Worm (Caenorhabditis elegans) whole organism, L1 larva: ENCODE measurements around the gene clec-219.

Source experiments
- ceh-90 ChIP-seq: sonication (generic microtip); optimal IDR thresholded peaks from 2 replicates; lab custom pipeline; 2016; ENCODE audit warnings: missing genetic modification characterization, missing compliant biosample characterization
- dpl-1 ChIP-seq, 3 experiments: fragments of 150-350 bp in 2 of 3; sonication (generic microtip) in 1 of 3; optimal IDR thresholded peaks; 2 replicates each; lab custom pipeline; 2014 to 2017; ENCODE audit warnings: missing biosample characterization in 3 of 3, missing genetic modification characterization in 3 of 3, missing genetic modification reagents in 3 of 3
- egl-13 ChIP-seq: sonication (generic microtip); optimal IDR thresholded peaks from 2 replicates; lab custom pipeline; 2016; ENCODE audit warnings: missing genotype, missing genetic modification reagents, missing genetic modification characterization, missing compliant biosample characterization
- nhr-28 ChIP-seq: fragments of 150-350 bp; optimal IDR thresholded peaks from 2 replicates; lab custom pipeline; 2014; ENCODE audit warnings: missing biosample characterization, missing genetic modification characterization
- snpc-4 ChIP-seq: fragments of 150-350 bp; optimal IDR thresholded peaks from 2 replicates; lab custom pipeline; 2014; ENCODE audit warnings: missing biosample characterization, missing genetic modification characterization

DNA sequence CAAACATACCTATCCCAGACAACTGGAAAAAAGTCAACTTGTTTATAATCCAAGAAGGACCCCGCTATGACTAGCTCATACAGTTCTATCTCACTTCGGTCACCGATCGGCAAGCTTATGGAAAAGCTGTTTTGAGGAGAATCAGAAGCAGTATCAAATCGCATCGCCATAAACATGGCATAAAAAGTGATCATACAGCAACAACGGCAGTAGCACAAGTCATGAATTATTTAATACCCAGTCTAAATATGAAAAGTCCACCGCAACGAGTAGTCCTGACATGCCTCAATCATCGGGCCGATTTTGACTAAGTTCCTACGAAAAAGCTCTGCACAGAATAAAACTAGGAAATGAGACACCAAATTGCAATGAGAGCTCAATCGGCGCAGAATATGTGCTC, 5.3 kb downstream of the clec-219 start:
- TF ChIP-seq ceh-90 (no peak), nhr-28 (no peak), egl-13 (no peak), dpl-1 (GFP tag; optimal IDR thresholded peaks at IDR 0.05; lab: Kevin White, UChicago) (no peak), snpc-4 (tag; lab: Kevin White, UChicago) (no peak)
